Worm (Caenorhabditis elegans): ENCODE results near the gene mog-3.

The mog-3 gene

ce11 chrIII:5294867-5295266 lies 13.5 kb upstream of the mog-3 start (continued):
- TF ChIP-seq ztf-22 (GFP tag; optimal IDR thresholded peaks at IDR 0.05) (no peak), Y67H2A.10 (GFP tag; conservative IDR thresholded peaks at IDR 0.05) (no peak), B0019.2 (GFP tag; conservative IDR thresholded peaks at IDR 0.05) (no peak), ZK185.1 (tag; optimal IDR thresholded peaks at IDR 0.05; ENCODE audit: poor library complexity, severe bottlenecking) (peak; percentile 44), attf-5 (GFP tag; optimal IDR thresholded peaks at IDR 0.05) (peak; percentile 65), ama-1 (optimal IDR thresholded peaks at IDR 0.05) (no peak), ama-1 (GFP tag; optimal IDR thresholded peaks at IDR 0.05) (peak; percentile 44 to 86), dox-1 (GFP tag; IDR thresholded peaks at IDR 0.05) (no peak), unc-130 (GFP tag; optimal IDR thresholded peaks at IDR 0.05) (peak; percentile 47), egrh-3 (GFP tag; IDR thresholded peaks at IDR 0.05) (0 out of 2 replicates have a peak, but pooled peaks have one; percentile 29), sptf-2 (GFP tag; optimal IDR thresholded peaks at IDR 0.05) (peak; percentile 34), nhr-90 (tag; optimal IDR thresholded peaks at IDR 0.05) (no peak), snpc-1.3 (tag; optimal IDR thresholded peaks at IDR 0.05; ENCODE audit: insufficient read depth) (peak; percentile 80), ceh-40 (GFP tag; IDR thresholded peaks at IDR 0.05) (peak; percentile 87), F55B11.4 (tag; optimal IDR thresholded peaks at IDR 0.05; ENCODE audit: borderline replicate concordance, insufficient read depth) (no peak), atf-7 (tag; optimal IDR thresholded peaks at IDR 0.05) (peak; percentile 38), sdz-38 (tag; optimal IDR thresholded peaks at IDR 0.05) (peak; percentile 14), rcor-1 (GFP tag; IDR thresholded peaks at IDR 0.05) (peak; percentile 53), lag-1 (GFP tag; IDR thresholded peaks at IDR 0.05) (no peak), madf-8 (GFP tag; conservative IDR thresholded peaks at IDR 0.05) (no peak), die-1 (tag; optimal IDR thresholded peaks at IDR 0.05) (peak; percentile 93), fkh-3 (tag; optimal IDR thresholded peaks at IDR 0.05) (no peak), aptf-3 (GFP tag; IDR thresholded peaks at IDR 0.05) (no peak), dpl-1 (GFP tag; optimal IDR thresholded peaks at IDR 0.05) (peak; percentile 28), F22D6.2 (tag; optimal IDR thresholded peaks at IDR 0.05) (no peak), F33H1.4 (GFP tag; IDR thresholded peaks at IDR 0.05) (peak; percentile 57), pbrm-1 (GFP tag; IDR thresholded peaks at IDR 0.05) (peak; percentile 75), ccch-3 (GFP tag; optimal IDR thresholded peaks at IDR 0.05) (no peak), rpc-1 (optimal IDR thresholded peaks at IDR 0.05) (peak; percentile 85), rpc-1 (tag; optimal IDR thresholded peaks at IDR 0.05) (peak; percentile 96), B0261.1 (tag; optimal IDR thresholded peaks at IDR 0.05) (peak; percentile 96), mel-28 (tag; optimal IDR thresholded peaks at IDR 0.05; ENCODE audit: borderline replicate concordance) (no peak)

ce11 chrIII:5301786-5302268 lies 6.6 kb upstream of the mog-3 start, which contains the start of the genes T15B12.2 and F52C9.5:
TSS of gene T15B12.2 (minus strand) at chrIII:5301886.
TSS of gene F52C9.5 (plus strand) at chrIII:5302218.
- TF ChIP-seq rec-8 (tag; optimal IDR thresholded peaks at IDR 0.05) (no peak), lsl-1 (GFP tag; optimal IDR thresholded peaks at IDR 0.05) (no peak), akir-1 (GFP tag; optimal IDR thresholded peaks at IDR 0.05) (no peak), snpc-3.4 (tag; optimal IDR thresholded peaks at IDR 0.05) (no peak), let-526 (GFP tag; IDR thresholded peaks at IDR 0.05) (no peak), nfya-1 (tag; optimal IDR thresholded peaks at IDR 0.05; ENCODE audit: borderline replicate concordance, insufficient read depth) (no peak), lag-1 (GFP tag; IDR thresholded peaks at IDR 0.05) (no peak), ets-4 (GFP tag; optimal IDR thresholded peaks at IDR 0.05) (no peak), ccch-3 (GFP tag; optimal IDR thresholded peaks at IDR 0.05) (no peak), lsy-27 (tag; optimal IDR thresholded peaks at IDR 0.05; ENCODE audit: borderline replicate concordance, insufficient read depth) (no peak), ceh-100 (GFP tag; IDR thresholded peaks at IDR 0.05) (no peak)

Measured in whole organism, young adult.